Fruit fly (Drosophila melanogaster) whole organism, embryonic: ENCODE measurements around the gene CG46303.

Experiments
- Adf1 ChIP-seq: fragments of 200-800 bp; sonication (Bioruptor generic); IDR thresholded peaks from 2 replicates; pipeline ENCODE4 v1.3.6; 2022; ENCODE audit warnings: missing biosample characterization, missing genetic modification characterization
- CG10267 ChIP-seq: fragments of 200-800 bp; sonication (Bioruptor generic); optimal IDR thresholded peaks from 2 replicates; lab custom pipeline; 2018; ENCODE audit warnings: missing biosample characterization, mild to moderate bottlenecking, missing genetic modification characterization, moderate library complexity
- CG10462 ChIP-seq: fragments of 200-800 bp; sonication (Bioruptor generic); optimal IDR thresholded peaks from 2 replicates; lab custom pipeline; 2016; ENCODE audit warnings: missing biosample characterization, missing genetic modification characterization
- CG10565 ChIP-seq: fragments of 200-800 bp; sonication (Bioruptor generic); optimal IDR thresholded peaks from 3 replicates; lab custom pipeline; 2016; ENCODE audit warnings: missing biosample characterization, mild to moderate bottlenecking, missing genetic modification characterization
- CG1233 ChIP-seq: fragments of 200-800 bp; sonication (Bioruptor generic); optimal IDR thresholded peaks from 4 replicates; lab custom pipeline; 2018; ENCODE audit warnings: missing biosample characterization, mild to moderate bottlenecking, missing genetic modification characterization
- CG13296 ChIP-seq: fragments of 200-800 bp; sonication (Bioruptor generic); optimal IDR thresholded peaks from 3 replicates; lab custom pipeline; 2018; ENCODE audit warnings: missing biosample characterization, mild to moderate bottlenecking, missing genetic modification characterization
- CG13775 ChIP-seq: fragments of 200-800 bp; sonication (Bioruptor generic); optimal IDR thresholded peaks from 3 replicates; lab custom pipeline; 2017; ENCODE audit warnings: missing biosample characterization, mild to moderate bottlenecking, missing genetic modification characterization
- CG14441 ChIP-seq: fragments of 200-800 bp; sonication (Bioruptor generic); IDR thresholded peaks from 2 replicates; pipeline ENCODE4 v1.3.6; 2022; ENCODE audit warnings: missing biosample characterization, missing genetic modification characterization
- CG14860 ChIP-seq: fragments of 200-800 bp; sonication (Bioruptor generic); IDR thresholded peaks from 3 replicates; pipeline ENCODE4 v1.3.6; 2022; ENCODE audit warnings: missing biosample characterization, missing genetic modification characterization; ENCODE audit not compliant: partially characterized antibody
- CG15601 ChIP-seq: fragments of 200-800 bp; sonication (Bioruptor generic); optimal IDR thresholded peaks from 3 replicates; lab custom pipeline; 2019; ENCODE audit warnings: missing biosample characterization, mild to moderate bottlenecking, missing genetic modification characterization, moderate library complexity
- CG17912 ChIP-seq: fragments of 200-800 bp; sonication (Bioruptor generic); optimal IDR thresholded peaks from 2 replicates; lab custom pipeline; 2018; ENCODE audit warnings: missing biosample characterization, mild to moderate bottlenecking, missing genetic modification characterization
- CG2120 ChIP-seq: fragments of 200-800 bp; sonication (Bioruptor generic); optimal IDR thresholded peaks from 3 replicates; lab custom pipeline; 2016; ENCODE audit warnings: missing biosample characterization, missing genetic modification characterization
- CG2129 ChIP-seq: fragments of 200-800 bp; sonication (Bioruptor generic); IDR thresholded peaks from 2 replicates; pipeline ENCODE4 v1.3.6; 2022; ENCODE audit warnings: missing biosample characterization, missing genetic modification characterization; ENCODE audit not compliant: partially characterized antibody
- CG2202 ChIP-seq: fragments of 200-800 bp; sonication (Bioruptor generic); optimal IDR thresholded peaks from 2 replicates; lab custom pipeline; 2018; ENCODE audit warnings: missing biosample characterization, mild to moderate bottlenecking, missing genetic modification characterization
- CG32772 ChIP-seq: fragments of 200-800 bp; sonication (Bioruptor generic); IDR thresholded peaks from 2 replicates; pipeline ENCODE4 v1.3.6; 2022; ENCODE audit warnings: missing biosample characterization, missing genetic modification characterization
- CG3407 ChIP-seq: fragments of 200-800 bp; sonication (Bioruptor generic); optimal IDR thresholded peaks from 2 replicates; lab custom pipeline; 2018; ENCODE audit warnings: missing biosample characterization, mild to moderate bottlenecking, missing genetic modification characterization
- CG34422 ChIP-seq: fragments of 200-800 bp; sonication (Bioruptor generic); IDR thresholded peaks from 3 replicates; pipeline ENCODE4 v1.3.6; 2022; ENCODE audit warnings: missing biosample characterization, missing genetic modification characterization
- CG4424 ChIP-seq: fragments of 200-800 bp; sonication (Bioruptor generic); optimal IDR thresholded peaks from 3 replicates; lab custom pipeline; 2016; ENCODE audit warnings: missing biosample characterization, missing genetic modification characterization
- CG4707 ChIP-seq: fragments of 200-800 bp; sonication (Bioruptor generic); optimal IDR thresholded peaks from 2 replicates; lab custom pipeline; 2018; ENCODE audit warnings: missing biosample characterization, mild to moderate bottlenecking, missing genetic modification characterization, moderate library complexity
- CG6272 ChIP-seq: fragments of 200-800 bp; sonication (Bioruptor generic); IDR thresholded peaks from 2 replicates; pipeline ENCODE4 v1.3.6; 2022; ENCODE audit warnings: missing biosample characterization, missing genetic modification characterization
- CG6689 ChIP-seq: fragments of 200-800 bp; sonication (Bioruptor generic); IDR thresholded peaks from 2 replicates; pipeline ENCODE4 v1.3.6; 2022; ENCODE audit warnings: missing biosample characterization, missing genetic modification characterization
- CG7357 ChIP-seq: fragments of 200-800 bp; sonication (Bioruptor generic); IDR thresholded peaks from 3 replicates; pipeline ENCODE4 v1.3.6; 2022; ENCODE audit warnings: missing biosample characterization, missing genetic modification characterization
- CG8944 ChIP-seq: fragments of 200-800 bp; sonication (Bioruptor generic); optimal IDR thresholded peaks from 3 replicates; lab custom pipeline; 2016; ENCODE audit warnings: missing biosample characterization, missing genetic modification characterization
- CHES-1-like ChIP-seq: fragments of 200-800 bp; sonication (Bioruptor generic); optimal IDR thresholded peaks from 2 replicates; lab custom pipeline; 2016; ENCODE audit warnings: missing biosample characterization, missing genetic modification characterization
- Dp ChIP-seq: fragments of 200-800 bp; sonication (Bioruptor generic); optimal IDR thresholded peaks from 2 replicates; lab custom pipeline; 2018; ENCODE audit warnings: missing biosample characterization, mild to moderate bottlenecking, missing genetic modification characterization, moderate library complexity
- Fer2 ChIP-seq: fragments of 200-800 bp; sonication (Bioruptor generic); optimal IDR thresholded peaks from 2 replicates; lab custom pipeline; 2018; ENCODE audit warnings: missing biosample characterization, mild to moderate bottlenecking, missing genetic modification characterization, moderate library complexity
- HLH54F ChIP-seq: fragments of 200-800 bp; sonication (Bioruptor generic); optimal IDR thresholded peaks from 3 replicates; lab custom pipeline; 2016; ENCODE audit warnings: missing biosample characterization, missing genetic modification characterization
- Hr51 ChIP-seq, 2 experiments: fragments of 200-800 bp; sonication (Bioruptor generic); optimal IDR thresholded peaks; 2 replicates in 1 of 2; 3 replicates in 1 of 2; lab custom pipeline; 2016 to 2018; ENCODE audit warnings: missing biosample characterization in 2 of 2, missing genetic modification characterization in 2 of 2, mild to moderate bottlenecking in 1 of 2, moderate library complexity in 1 of 2
- Hr78 ChIP-seq, 2 experiments: fragments of 200-800 bp in 1 of 2; fragments of >200 bp in 1 of 2; sonication (Bioruptor generic) in 1 of 2; optimal IDR thresholded peaks; 2 replicates each; lab custom pipeline; 2017 to 2019; ENCODE audit warnings: missing biosample characterization in 2 of 2, missing genetic modification characterization in 2 of 2, mild to moderate bottlenecking in 1 of 2, moderate library complexity in 1 of 2
- Nf-YA ChIP-seq: fragments of 200-800 bp; sonication (Bioruptor generic); IDR thresholded peaks from 2 replicates; pipeline ENCODE4 v1.3.6; 2022; ENCODE audit warnings: missing biosample characterization, missing genetic modification characterization
- Xrp1 ChIP-seq: fragments of 200-800 bp; sonication (Bioruptor generic); IDR thresholded peaks from 2 replicates; pipeline ENCODE4 v1.3.6; 2022; ENCODE audit warnings: missing biosample characterization, missing genetic modification characterization
- bcd ChIP-seq: fragments of 200-800 bp; sonication (Bioruptor generic); optimal IDR thresholded peaks from 2 replicates; lab custom pipeline; 2017; ENCODE audit warnings: missing biosample characterization, mild to moderate bottlenecking, missing genetic modification characterization
- chm ChIP-seq: fragments of 200-800 bp; sonication (Bioruptor generic); IDR thresholded peaks from 2 replicates; pipeline ENCODE4 v1.3.6; 2022; ENCODE audit warnings: missing biosample characterization, missing genetic modification characterization
- corto ChIP-seq: fragments of 200-800 bp; sonication (Bioruptor generic); optimal IDR thresholded peaks from 2 replicates; lab custom pipeline; 2016; ENCODE audit warnings: missing biosample characterization, mild to moderate bottlenecking, missing genetic modification characterization, moderate library complexity
- crol ChIP-seq: fragments of 200-800 bp; sonication (Bioruptor generic); IDR thresholded peaks from 2 replicates; pipeline ENCODE4 v1.3.6; 2022; ENCODE audit warnings: missing biosample characterization, missing genetic modification characterization
- danr ChIP-seq: fragments of 200-800 bp; sonication (Bioruptor generic); IDR thresholded peaks from 2 replicates; pipeline ENCODE4 v1.3.6; 2022; ENCODE audit warnings: missing biosample characterization, missing genetic modification characterization
- gcm ChIP-seq: fragments of 200-800 bp; sonication (Bioruptor generic); optimal IDR thresholded peaks from 2 replicates; lab custom pipeline; 2019; ENCODE audit warnings: missing biosample characterization, mild to moderate bottlenecking, missing genetic modification characterization, moderate library complexity
- gcm2 ChIP-seq: fragments of 200-800 bp; sonication (Bioruptor generic); optimal IDR thresholded peaks from 2 replicates; lab custom pipeline; 2016; ENCODE audit warnings: missing biosample characterization, missing genetic modification characterization
- luna ChIP-seq: fragments of 200-800 bp; sonication (Bioruptor generic); optimal IDR thresholded peaks from 2 replicates; lab custom pipeline; 2016; ENCODE audit warnings: missing biosample characterization, missing genetic modification characterization
- org-1 ChIP-seq: fragments of 200-800 bp; sonication (Bioruptor generic); optimal IDR thresholded peaks from 2 replicates; lab custom pipeline; 2017; ENCODE audit warnings: missing biosample characterization, missing genetic modification characterization
- pho ChIP-seq: fragments of 200-800 bp; sonication (Bioruptor generic); optimal IDR thresholded peaks from 2 replicates; lab custom pipeline; 2016; ENCODE audit warnings: missing biosample characterization, missing genetic modification characterization
- repo ChIP-seq: fragments of 200-800 bp; sonication (Bioruptor generic); optimal IDR thresholded peaks from 2 replicates; lab custom pipeline; 2016; ENCODE audit warnings: missing biosample characterization, missing genetic modification characterization
- stc ChIP-seq: fragments of 200-800 bp; sonication (Bioruptor generic); IDR thresholded peaks from 2 replicates; pipeline ENCODE4 v1.3.6; 2022; ENCODE audit warnings: missing biosample characterization, missing genetic modification characterization
- tin ChIP-seq: fragments of 200-800 bp; sonication (Bioruptor generic); optimal IDR thresholded peaks from 3 replicates; lab custom pipeline; 2016; ENCODE audit warnings: missing biosample characterization, missing genetic modification characterization
- toy ChIP-seq: fragments of 200-800 bp; sonication (Bioruptor generic); IDR thresholded peaks from 2 replicates; pipeline ENCODE4 v1.3.6; 2022; ENCODE audit warnings: missing biosample characterization, missing genetic modification characterization
- trem ChIP-seq: fragments of 200-800 bp; optimal IDR thresholded peaks from 3 replicates; lab custom pipeline; 2019; ENCODE audit warnings: missing biosample characterization, mild to moderate bottlenecking, missing genetic modification characterization, moderate library complexity
- tx ChIP-seq: fragments of 200-800 bp; sonication (Bioruptor generic); optimal IDR thresholded peaks from 2 replicates; lab custom pipeline; 2016; ENCODE audit warnings: missing biosample characterization, missing genetic modification characterization
- wor ChIP-seq: fragments of 200-800 bp; sonication (Bioruptor generic); IDR thresholded peaks from 2 replicates; pipeline ENCODE4 v1.3.6; 2022; ENCODE audit warnings: missing biosample characterization, missing genetic modification characterization
- z ChIP-seq: fragments of 200-800 bp; sonication (Bioruptor generic); IDR thresholded peaks from 3 replicates; pipeline ENCODE4 v1.3.6; 2022; ENCODE audit warnings: missing biosample characterization, missing genetic modification characterization
- zen2 ChIP-seq: fragments of 200-800 bp; sonication (Bioruptor generic); IDR thresholded peaks from 3 replicates; pipeline ENCODE4 v1.3.6; 2022; ENCODE audit warnings: missing biosample characterization, missing genetic modification characterization; ENCODE audit not compliant: partially characterized antibody
- zfh2 ChIP-seq: fragments of 200-800 bp; sonication (Bioruptor generic); optimal IDR thresholded peaks from 2 replicates; lab custom pipeline; 2016; ENCODE audit warnings: missing biosample characterization, missing genetic modification characterization

Gene CG46303

DNA sequence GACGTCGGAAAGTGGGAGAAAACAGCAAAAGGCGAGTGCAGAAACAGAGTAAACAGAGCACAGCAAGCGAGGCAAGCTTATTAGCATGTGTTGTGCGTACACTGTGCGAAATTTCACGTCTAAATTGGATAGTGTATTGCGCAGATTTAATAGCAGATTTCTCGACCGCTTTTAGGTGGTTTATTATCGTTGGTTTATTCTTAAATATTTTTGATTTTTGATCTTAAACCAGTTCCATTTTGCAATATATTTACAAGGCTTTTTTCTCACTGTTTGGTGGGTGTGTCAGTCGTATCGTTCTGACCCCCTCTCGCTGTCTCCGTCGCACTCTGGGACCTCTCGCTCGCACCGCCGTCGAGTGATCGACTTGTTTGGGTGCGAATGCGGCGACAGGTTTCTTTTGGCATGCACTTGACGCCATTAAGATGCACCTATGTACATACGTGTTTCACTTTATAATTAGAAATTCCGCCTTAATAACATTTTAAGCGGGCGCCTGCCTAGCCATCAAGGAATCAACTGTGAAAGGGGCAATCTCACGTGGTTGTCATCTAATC is 12.3 kb downstream of the CG46303 start (continued):
- TF ChIP-seq CG4424 (GFP tag; lab: Kevin White, UChicago): no peak
- TF ChIP-seq CG6689 (GFP tag; lab: Robert Waterston, UW): no peak
- TF ChIP-seq wor (GFP tag; lab: Robert Waterston, UW): no peak
- no peak for TF ChIP-seq z (GFP tag; lab: Robert Waterston, UW)
- TF ChIP-seq Hr78 (GFP tag; optimal IDR thresholded peaks at IDR 0.05; lab: Kevin White, UChicago): no peak
- peak; percentile 25 for TF ChIP-seq CG2120
- no peak for TF ChIP-seq CG15601 (tag; lab: Kevin White, UChicago)
- TF ChIP-seq trem (tag; lab: Kevin White, UChicago): no peak
- no peak for TF ChIP-seq Nf-YA
- peak; percentile 36 for TF ChIP-seq corto (GFP tag; lab: Kevin White, UChicago)
- no peak for TF ChIP-seq tx (GFP tag; lab: Kevin White, UChicago)
- TF ChIP-seq CG3407: no peak
- no peak for TF ChIP-seq stc
- no peak for TF ChIP-seq crol (GFP tag; lab: Robert Waterston, UW)
- no peak for TF ChIP-seq CG32772
- TF ChIP-seq CHES-1-like (GFP tag; lab: Kevin White, UChicago): no peak
- no peak for TF ChIP-seq zen2 (GFP tag; lab: Robert Waterston, UW)
- no peak for TF ChIP-seq gcm2 (GFP tag; lab: Kevin White, UChicago)
- TF ChIP-seq CG17912 (GFP tag; lab: Kevin White, UChicago): no peak
- TF ChIP-seq CG10267: no peak
- TF ChIP-seq CG10462 (GFP tag; lab: Kevin White, UChicago): no peak
- no peak for TF ChIP-seq Fer2 (tag; lab: Kevin White, UChicago)
- no peak for TF ChIP-seq CG6272 (GFP tag; lab: Robert Waterston, UW)
- TF ChIP-seq Dp: no peak
- TF ChIP-seq Hr51 (GFP tag; optimal IDR thresholded peaks at IDR 0.05; lab: Kevin White, UChicago): peak in 1 of 2 experiments; percentile 19
- no peak for TF ChIP-seq CG14860 (GFP tag; lab: Robert Waterston, UW)
- no peak for TF ChIP-seq HLH54F (GFP tag; lab: Kevin White, UChicago)
- TF ChIP-seq CG4707 (GFP tag; lab: Kevin White, UChicago): no peak
- TF ChIP-seq CG2129 (GFP tag; lab: Robert Waterston, UW): no peak
- TF ChIP-seq danr: no peak
- TF ChIP-seq Adf1: no peak
- no peak for TF ChIP-seq org-1 (GFP tag; lab: Kevin White, UChicago)
- TF ChIP-seq CG13775 (GFP tag; lab: Kevin White, UChicago): no peak
- no peak for TF ChIP-seq CG7357
- no peak for TF ChIP-seq repo (GFP tag; lab: Kevin White, UChicago)
- no peak for TF ChIP-seq CG2202
- TF ChIP-seq CG10565: no peak
- TF ChIP-seq CG1233 (GFP tag; lab: Kevin White, UChicago): no peak
- no peak for TF ChIP-seq gcm
- no peak for TF ChIP-seq chm (GFP tag; lab: Robert Waterston, UW)
- no peak for TF ChIP-seq luna
- TF ChIP-seq zfh2 (GFP tag; lab: Kevin White, UChicago): no peak
- no peak for TF ChIP-seq pho (GFP tag; lab: Kevin White, UChicago)
- TF ChIP-seq CG13296: no peak
- TF ChIP-seq CG8944 (GFP tag; lab: Kevin White, UChicago): no peak
- no peak; the same call in 1 of the 2 replicates for TF ChIP-seq CG14441 (GFP tag; lab: Robert Waterston, UW)
- TF ChIP-seq Xrp1 (GFP tag; lab: Robert Waterston, UW): peak; percentile 30; the same call in 1 of the 2 replicates
- no peak for TF ChIP-seq toy (GFP tag; lab: Robert Waterston, UW)
- 0 out of 3 replicates have a peak, but pooled peaks have one; percentile 18 for TF ChIP-seq CG34422 (GFP tag; lab: Robert Waterston, UW)
- peak; percentile 5 for TF ChIP-seq bcd (GFP tag; lab: Kevin White, UChicago)
- TF ChIP-seq tin: no peak
